Worm (Caenorhabditis elegans) whole organism, L4/young adult: ENCODE results near the gene C08B6.18.

Source experiments
- W03F9.2 ChIP-seq: fragments of 150-350 bp; optimal IDR thresholded peaks from 2 replicates; lab custom pipeline; 2014; ENCODE audit warnings: missing biosample characterization, missing genetic modification characterization
- dao-5 ChIP-seq: sonication (generic microtip); optimal IDR thresholded peaks from 2 replicates; lab custom pipeline; 2016; ENCODE audit warnings: missing genotype, missing genetic modification characterization, moderate library complexity, missing compliant biosample characterization

DNA sequence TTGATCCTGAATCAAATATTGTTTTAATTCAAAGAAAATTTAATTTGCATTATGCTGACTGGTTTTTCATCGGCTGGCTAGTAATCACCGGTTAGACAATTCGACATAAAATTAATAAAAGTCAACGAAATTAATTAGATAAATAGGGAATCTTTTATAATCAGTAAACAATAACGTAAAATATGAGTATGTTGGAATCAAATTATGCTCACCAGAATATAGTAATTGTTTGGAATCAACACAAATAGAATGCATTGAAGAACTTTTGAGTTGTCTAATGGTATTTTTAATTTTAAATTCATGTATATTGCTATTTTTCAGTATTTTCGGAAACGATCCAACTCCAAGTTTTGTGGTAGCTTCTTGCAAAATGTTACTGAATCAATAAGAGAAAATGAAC is 28.5 kb downstream of the C08B6.18 start, which contains the start of gene C08B6.2:
- TF ChIP-seq dao-5: no peak
- TF ChIP-seq W03F9.2 (tag; lab: Kevin White, UChicago): no peak
